Worm (Caenorhabditis elegans) whole organism, young adult: ENCODE measurements around the gene dpy-23.

ENCODE experiments used
- C06A6.2 ChIP-seq: fragments of 200-800 bp; sonication (Bioruptor generic); conservative IDR thresholded peaks from 2 replicates; pipeline ENCODE4 v1.3.6; 2022; ENCODE audit warnings: missing genetic modification characterization, missing compliant biosample characterization
- F23B12.7 ChIP-seq: sonication (generic microtip); optimal IDR thresholded peaks from 2 replicates; lab custom pipeline; 2017; ENCODE audit warnings: missing genetic modification characterization, mild to moderate bottlenecking, missing compliant biosample characterization, antibody characterized with exemption, moderate library complexity; ENCODE audit not compliant: insufficient read depth
- F39B2.1 ChIP-seq: fragments of 200-800 bp; sonication (Bioruptor generic); IDR thresholded peaks from 2 replicates; pipeline ENCODE4 v1.3.6; 2022; ENCODE audit warnings: missing genetic modification reagents, missing genetic modification characterization, missing compliant biosample characterization
- F52B5.7 ChIP-seq: sonication (generic microtip); optimal IDR thresholded peaks from 2 replicates; lab custom pipeline; 2016; ENCODE audit warnings: mild to moderate bottlenecking, missing genetic modification characterization, missing compliant biosample characterization
- F55B11.4 ChIP-seq: sonication (generic microtip); optimal IDR thresholded peaks from 2 replicates; lab custom pipeline; 2016; ENCODE audit warnings: missing compliant biosample characterization, missing genetic modification characterization, borderline replicate concordance; ENCODE audit not compliant: insufficient read depth
- F57A8.1 ChIP-seq: fragments of 200-800 bp; sonication (Bioruptor generic); optimal IDR thresholded peaks from 2 replicates; lab custom pipeline; 2018; ENCODE audit warnings: mild to moderate bottlenecking, missing genetic modification characterization, moderate library complexity, missing compliant biosample characterization
- F57C9.4 ChIP-seq: sonication (generic microtip); optimal IDR thresholded peaks from 2 replicates; lab custom pipeline; 2017; ENCODE audit warnings: mild to moderate bottlenecking, missing genetic modification characterization, missing compliant biosample characterization
- T07F8.4 ChIP-seq: sonication (generic microtip); optimal IDR thresholded peaks from 2 replicates; lab custom pipeline; 2016; ENCODE audit warnings: mild to moderate bottlenecking, missing genetic modification characterization, moderate library complexity, missing compliant biosample characterization
- akir-1 ChIP-seq: fragments of 200-800 bp; sonication (Bioruptor generic); optimal IDR thresholded peaks from 2 replicates; lab custom pipeline; 2018; ENCODE audit warnings: mild to moderate bottlenecking, missing genetic modification characterization, moderate library complexity, missing compliant biosample characterization
- aptf-2 ChIP-seq: fragments of 200-800 bp; sonication (Bioruptor generic); conservative IDR thresholded peaks from 2 replicates; pipeline ENCODE4 v1.3.6; 2022; ENCODE audit warnings: missing genetic modification reagents, missing genetic modification characterization, missing compliant biosample characterization
- dpff-1 ChIP-seq: sonication (generic microtip); optimal IDR thresholded peaks from 2 replicates; lab custom pipeline; 2017; ENCODE audit warnings: mild to moderate bottlenecking, missing genetic modification characterization, missing compliant biosample characterization
- egl-18 ChIP-seq: fragments of 200-800 bp; sonication (Bioruptor generic); IDR thresholded peaks from 2 replicates; pipeline ENCODE4 v1.3.6; 2022; ENCODE audit warnings: missing genetic modification reagents, missing genetic modification characterization, missing compliant biosample characterization
- egl-44 ChIP-seq: fragments of 200-800 bp; sonication (Bioruptor generic); IDR thresholded peaks from 2 replicates; pipeline ENCODE4 v1.3.6; 2022; ENCODE audit warnings: missing genetic modification reagents, missing genetic modification characterization, missing compliant biosample characterization
- egrh-3 ChIP-seq: fragments of 200-800 bp; sonication (Bioruptor generic); IDR thresholded peaks from 2 replicates; pipeline ENCODE4 v1.3.6; 2022; ENCODE audit warnings: missing genetic modification reagents, missing genetic modification characterization, missing compliant biosample characterization
- gei-17 ChIP-seq: fragments of 200-800 bp; sonication (Bioruptor generic); optimal IDR thresholded peaks from 2 replicates; lab custom pipeline; 2018; ENCODE audit warnings: mild to moderate bottlenecking, missing genetic modification characterization, missing compliant biosample characterization
- hmg-1.2 ChIP-seq: fragments of 200-800 bp; sonication (Bioruptor generic); IDR thresholded peaks from 2 replicates; pipeline ENCODE4 v1.3.6; 2022; ENCODE audit warnings: missing genetic modification reagents, missing genetic modification characterization, missing compliant biosample characterization
- let-607 ChIP-seq, 2 experiments: fragments of 200-800 bp in 1 of 2; sonication (Bioruptor generic) in 1 of 2; sonication (generic microtip) in 1 of 2; optimal IDR thresholded peaks; 2 replicates each; lab custom pipeline; 2016 to 2018; ENCODE audit warnings: mild to moderate bottlenecking in 2 of 2, missing compliant biosample characterization in 2 of 2, missing genetic modification characterization in 2 of 2, moderate library complexity in 2 of 2, missing genotype in 1 of 2
- lin-54 ChIP-seq: fragments of 200-800 bp; sonication (Bioruptor generic); optimal IDR thresholded peaks from 2 replicates; lab custom pipeline; 2018; ENCODE audit warnings: mild to moderate bottlenecking, missing genetic modification characterization, missing compliant biosample characterization
- lir-1 ChIP-seq: fragments of 200-800 bp; sonication (Bioruptor generic); conservative IDR thresholded peaks from 2 replicates; pipeline ENCODE4 v1.3.6; 2022; ENCODE audit warnings: missing genetic modification reagents, missing genetic modification characterization, missing compliant biosample characterization
- nfya-1 ChIP-seq: sonication (generic microtip); optimal IDR thresholded peaks from 2 replicates; lab custom pipeline; 2017; ENCODE audit warnings: antibody characterized with exemption, missing compliant biosample characterization, missing genetic modification characterization, borderline replicate concordance; ENCODE audit not compliant: insufficient read depth
- nhr-27 ChIP-seq: fragments of 200-800 bp; sonication (Bioruptor generic); optimal IDR thresholded peaks from 2 replicates; lab custom pipeline; 2018; ENCODE audit warnings: mild to moderate bottlenecking, missing genetic modification characterization, moderate library complexity, missing compliant biosample characterization
- nhr-80 ChIP-seq: sonication (generic microtip); optimal IDR thresholded peaks from 2 replicates; lab custom pipeline; 2016; ENCODE audit warnings: missing genetic modification characterization, missing compliant biosample characterization
- pbrm-1 ChIP-seq: fragments of 200-800 bp; sonication (Bioruptor generic); IDR thresholded peaks from 2 replicates; pipeline ENCODE4 v1.3.6; 2022; ENCODE audit warnings: missing genetic modification reagents, missing genetic modification characterization, missing compliant biosample characterization
- pha-4 ChIP-seq: fragments of 150-350 bp; sonication (generic microtip); optimal IDR thresholded peaks from 2 replicates; lab custom pipeline; 2014; ENCODE audit warnings: missing biosample characterization, missing genetic modification reagents, missing genetic modification characterization
- unc-130 ChIP-seq: sonication (generic microtip); optimal IDR thresholded peaks from 2 replicates; lab custom pipeline; 2016; ENCODE audit warnings: missing genetic modification reagents, missing genetic modification characterization, missing compliant biosample characterization
- zfh-2 ChIP-seq: fragments of 200-800 bp; sonication (Bioruptor generic); conservative IDR thresholded peaks from 2 replicates; pipeline ENCODE4 v1.3.6; 2022; ENCODE audit warnings: missing genetic modification reagents, missing genetic modification characterization, missing compliant biosample characterization
- ztf-22 ChIP-seq: fragments of 200-800 bp; sonication (Bioruptor generic); optimal IDR thresholded peaks from 2 replicates; lab custom pipeline; 2018; ENCODE audit warnings: mild to moderate bottlenecking, missing genetic modification characterization, moderate library complexity, missing compliant biosample characterization
- ztf-28 ChIP-seq: fragments of 200-800 bp; sonication (Bioruptor generic); IDR thresholded peaks from 2 replicates; pipeline ENCODE4 v1.3.6; 2022; ENCODE audit warnings: missing genetic modification reagents, missing genetic modification characterization, missing compliant biosample characterization

Gene dpy-23

ce11 chrX:4410280-4410911, 21.2 kb downstream of the dpy-23 start (continued):
- no peak for TF ChIP-seq let-607 (tag; optimal IDR thresholded peaks at IDR 0.05; lab: Kevin White, UChicago)
- TF ChIP-seq nfya-1 (tag; lab: Kevin White, UChicago): no peak
- TF ChIP-seq egl-18 (GFP tag; lab: Robert Waterston, UW): no peak
- TF ChIP-seq dpff-1 (tag; lab: Kevin White, UChicago): no peak
- TF ChIP-seq pbrm-1 (GFP tag; lab: Robert Waterston, UW): no peak
- 0 out of 2 replicates have a peak, but pooled peaks have one; percentile 33 for TF ChIP-seq hmg-1.2 (GFP tag; lab: Robert Waterston, UW)
- TF ChIP-seq akir-1 (GFP tag; lab: Kevin White, UChicago): no peak
- TF ChIP-seq F52B5.7 (tag; lab: Kevin White, UChicago): no peak
- TF ChIP-seq F23B12.7 (tag; lab: Kevin White, UChicago): no peak

- TF ChIP-seq lin-54 (GFP tag; lab: Kevin White, UChicago) (no peak), zfh-2 (GFP tag; lab: Robert Waterston, UW) (peak; percentile 70)
Observed at ce11 chrX:4413206-4413605, 24.0 kb downstream of the dpy-23 start.

ce11 chrX:4415289-4415688, 26.1 kb downstream of the dpy-23 start:
- TF ChIP-seq egrh-3 (GFP tag; lab: Robert Waterston, UW): no peak
- TF ChIP-seq nfya-1 (tag; lab: Kevin White, UChicago): no peak
- no peak for TF ChIP-seq nhr-80
- TF ChIP-seq gei-17 (GFP tag; lab: Kevin White, UChicago): no peak
- no peak for TF ChIP-seq unc-130 (GFP tag; lab: Kevin White, UChicago)
- TF ChIP-seq F55B11.4: no peak

ce11 chrX:4418751-4419150, 29.6 kb downstream of the dpy-23 start, which contains the start of gene dop-1:
TSS of gene dop-1 (minus strand) at chrX:4418851.
- TF ChIP-seq F57C9.4 (tag; lab: Kevin White, UChicago) (no peak), nfya-1 (tag; lab: Kevin White, UChicago) (no peak), F57A8.1 (no peak), egl-44 (GFP tag; lab: Robert Waterston, UW) (no peak), ztf-22 (GFP tag; lab: Kevin White, UChicago) (no peak), T07F8.4 (tag; lab: Kevin White, UChicago) (no peak), nhr-27 (tag; lab: Kevin White, UChicago) (no peak), lir-1 (GFP tag; lab: Robert Waterston, UW) (no peak), F52B5.7 (tag; lab: Kevin White, UChicago) (no peak), pbrm-1 (GFP tag; lab: Robert Waterston, UW) (no peak)

- TF ChIP-seq ztf-28 (GFP tag; lab: Robert Waterston, UW): no peak
- TF ChIP-seq pha-4 (tag; lab: Kevin White, UChicago): no peak
- no peak for TF ChIP-seq C06A6.2 (GFP tag; lab: Robert Waterston, UW)
- TF ChIP-seq egl-44 (GFP tag; lab: Robert Waterston, UW): no peak
- no peak for TF ChIP-seq gei-17 (GFP tag; lab: Kevin White, UChicago)
- TF ChIP-seq aptf-2: no peak
- no peak for TF ChIP-seq F39B2.1 (GFP tag; lab: Robert Waterston, UW)
- TF ChIP-seq, all 124 proteins: peak for 0
Observed at ce11 chrX:4424254-4424653, 35.1 kb downstream of the dpy-23 start.
